Worm (Caenorhabditis elegans) whole organism, young adult: ENCODE data around the gene F32D8.7.

Experiments
- B0336.3 ChIP-seq: fragments of 200-800 bp; sonication (Bioruptor generic); IDR thresholded peaks from 2 replicates; pipeline ENCODE4 v1.3.6; 2022; ENCODE audit warnings: missing genetic modification characterization, missing compliant biosample characterization
- him-1 ChIP-seq: sonication (generic microtip); optimal IDR thresholded peaks from 2 replicates; lab custom pipeline; 2016; ENCODE audit warnings: missing genotype, missing genetic modification reagents, missing genetic modification characterization, missing compliant biosample characterization
- madf-10 ChIP-seq: sonication (generic microtip); optimal IDR thresholded peaks from 2 replicates; lab custom pipeline; 2016; ENCODE audit warnings: mild to moderate bottlenecking, missing genetic modification characterization, missing compliant biosample characterization
- sea-2 ChIP-seq: fragments of 200-800 bp; sonication (Bioruptor generic); IDR thresholded peaks from 2 replicates; pipeline ENCODE4 v1.3.6; 2022; ENCODE audit warnings: missing genetic modification characterization, missing compliant biosample characterization

DNA sequence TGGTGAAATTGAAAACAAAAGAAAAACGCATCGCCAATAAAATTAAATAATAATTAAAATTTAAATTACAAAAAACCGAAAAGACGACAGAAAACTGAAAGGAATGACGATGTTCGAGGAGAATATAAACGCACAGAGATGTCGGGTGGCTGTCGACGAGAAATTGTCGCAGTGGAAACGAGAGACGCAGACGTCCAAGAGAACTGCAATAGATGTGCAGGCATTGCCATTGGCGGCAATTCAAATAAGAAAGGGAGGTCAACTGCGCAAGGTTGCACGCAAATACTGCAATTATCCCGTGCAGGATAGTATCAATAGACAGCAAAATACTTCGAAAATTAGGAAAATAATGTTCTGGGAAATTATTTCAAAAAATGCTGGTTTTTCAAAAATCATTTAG lies 1.1 kb upstream of the F32D8.7 start:
- TF ChIP-seq him-1 (tag; lab: Kevin White, UChicago) (peak; percentile 95), madf-10 (tag; lab: Kevin White, UChicago) (peak; percentile 95), sea-2 (0 out of 2 replicates have a peak, but pooled peaks have one; percentile 42), B0336.3 (GFP tag; lab: Robert Waterston, UW) (peak; percentile 97)
